Worm (Caenorhabditis elegans) whole organism, L1 larva: Measurements from ENCODE around the gene fipr-13.

Experiments used
- ama-1 ChIP-seq: fragments of 150-350 bp; optimal IDR thresholded peaks from 2 replicates; lab custom pipeline; 2014
- lin-35 ChIP-seq, 2 experiments: fragments of 150-350 bp; optimal IDR thresholded peaks; 2 replicates each; lab custom pipeline; 2014; ENCODE audit warnings: missing biosample characterization in 2 of 2, missing genetic modification characterization in 2 of 2, missing genetic modification reagents in 2 of 2
- lir-3 ChIP-seq: sonication (generic microtip); optimal IDR thresholded peaks from 2 replicates; lab custom pipeline; 2016; ENCODE audit warnings: mild to moderate bottlenecking, missing genetic modification characterization, moderate library complexity, missing compliant biosample characterization; ENCODE audit not compliant: poor library complexity
- nhr-12 ChIP-seq: sonication (generic microtip); optimal IDR thresholded peaks from 2 replicates; lab custom pipeline; 2017; ENCODE audit warnings: missing biosample characterization, missing genetic modification characterization
- nhr-77 ChIP-seq: fragments of 150-350 bp; optimal IDR thresholded peaks from 2 replicates; lab custom pipeline; 2014; ENCODE audit warnings: missing biosample characterization, missing genetic modification characterization
- snpc-4 ChIP-seq: fragments of 150-350 bp; optimal IDR thresholded peaks from 2 replicates; lab custom pipeline; 2014; ENCODE audit warnings: missing biosample characterization, missing genetic modification characterization

DNA sequence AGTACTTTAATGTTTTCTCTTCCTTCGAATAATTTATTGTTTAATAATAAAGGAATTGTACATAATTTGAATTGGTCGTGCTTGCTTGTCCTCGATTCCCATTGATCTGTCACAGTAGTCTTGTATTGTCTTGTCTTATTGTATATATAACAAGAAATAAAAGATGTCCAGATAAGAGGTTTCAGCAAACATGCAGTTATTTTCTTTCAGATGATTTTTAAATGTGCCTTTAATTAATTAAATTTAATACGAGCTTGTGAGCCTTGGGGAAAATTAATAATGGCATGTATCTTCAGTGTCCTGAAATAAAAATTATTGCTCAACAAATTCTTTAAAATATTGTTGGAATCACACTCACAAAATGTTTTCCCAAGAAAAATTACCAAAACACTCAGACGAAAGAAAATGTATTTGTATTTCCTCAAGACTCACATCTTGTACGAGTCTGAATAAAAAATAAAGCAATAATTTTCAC, 41.2 kb upstream of the fipr-13 start:
- no peak for TF ChIP-seq lin-35 (GFP tag; optimal IDR thresholded peaks at IDR 0.05; lab: Kevin White, UChicago)
- no peak for TF ChIP-seq snpc-4 (tag; lab: Kevin White, UChicago)
- no peak for TF ChIP-seq nhr-77
- TF ChIP-seq nhr-12 (tag; lab: Kevin White, UChicago): no peak
- TF ChIP-seq lir-3 (tag; lab: Kevin White, UChicago): no peak
- no peak for TF ChIP-seq ama-1
